Fruit fly (Drosophila melanogaster) whole organism, adult: ENCODE data around the gene Mat89Ba.

ENCODE experiments used
- CG14711 ChIP-seq: fragments of 200-800 bp; sonication (Bioruptor generic); optimal IDR thresholded peaks from 2 replicates; lab custom pipeline; 2018; ENCODE audit warnings: missing biosample characterization, mild to moderate bottlenecking, missing genetic modification characterization, moderate library complexity
- Clk ChIP-seq: fragments of 200-800 bp; sonication (Bioruptor generic); optimal IDR thresholded peaks from 2 replicates; lab custom pipeline; 2017; ENCODE audit warnings: missing biosample characterization, missing genetic modification characterization
- tj ChIP-seq: fragments of 200-800 bp; sonication (Bioruptor generic); optimal IDR thresholded peaks from 3 replicates; lab custom pipeline; 2017; ENCODE audit warnings: missing biosample characterization, mild to moderate bottlenecking, missing genetic modification characterization, moderate library complexity
- toe ChIP-seq: fragments of 200-800 bp; sonication (Bioruptor generic); optimal IDR thresholded peaks from 2 replicates; lab custom pipeline; 2016; ENCODE audit warnings: missing biosample characterization, missing genetic modification characterization

DNA sequence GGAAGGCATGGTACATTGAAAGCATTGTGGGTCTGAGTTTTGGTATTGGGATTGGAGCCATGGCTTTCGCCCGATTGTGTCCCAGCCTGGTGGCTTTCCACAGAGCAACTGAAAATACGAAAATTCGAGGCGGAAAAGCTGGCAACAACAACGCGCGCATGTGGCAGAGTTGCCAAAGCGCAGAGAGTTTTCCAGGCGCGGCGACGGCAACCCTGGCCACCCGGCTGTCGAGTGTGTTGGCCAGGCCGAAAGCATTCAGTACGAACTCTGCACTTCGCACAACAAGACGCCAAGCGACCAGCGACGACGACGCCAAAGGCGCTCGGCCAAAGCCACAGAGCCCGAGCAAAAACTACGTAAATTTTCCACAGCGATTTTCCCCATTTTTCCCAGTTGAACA, 46.5 kb downstream of the Mat89Ba start:
- TF ChIP-seq toe (no peak), Clk (GFP tag; lab: Kevin White, UChicago) (no peak), CG14711 (tag; lab: Kevin White, UChicago) (peak; percentile 85), tj (GFP tag; lab: Kevin White, UChicago) (no peak)
